Fruit fly (Drosophila melanogaster) S2 (cell line): ENCODE data around the gene ich.

Experiments used
- CG8478 ChIP-seq: fragments of >200 bp; optimal IDR thresholded peaks from 2 replicates; lab custom pipeline; 2018
- CTCF ChIP-seq, 2 experiments: fragments of >200 bp; optimal IDR thresholded peaks; 2 replicates each; lab custom pipeline; 2018

DNA sequence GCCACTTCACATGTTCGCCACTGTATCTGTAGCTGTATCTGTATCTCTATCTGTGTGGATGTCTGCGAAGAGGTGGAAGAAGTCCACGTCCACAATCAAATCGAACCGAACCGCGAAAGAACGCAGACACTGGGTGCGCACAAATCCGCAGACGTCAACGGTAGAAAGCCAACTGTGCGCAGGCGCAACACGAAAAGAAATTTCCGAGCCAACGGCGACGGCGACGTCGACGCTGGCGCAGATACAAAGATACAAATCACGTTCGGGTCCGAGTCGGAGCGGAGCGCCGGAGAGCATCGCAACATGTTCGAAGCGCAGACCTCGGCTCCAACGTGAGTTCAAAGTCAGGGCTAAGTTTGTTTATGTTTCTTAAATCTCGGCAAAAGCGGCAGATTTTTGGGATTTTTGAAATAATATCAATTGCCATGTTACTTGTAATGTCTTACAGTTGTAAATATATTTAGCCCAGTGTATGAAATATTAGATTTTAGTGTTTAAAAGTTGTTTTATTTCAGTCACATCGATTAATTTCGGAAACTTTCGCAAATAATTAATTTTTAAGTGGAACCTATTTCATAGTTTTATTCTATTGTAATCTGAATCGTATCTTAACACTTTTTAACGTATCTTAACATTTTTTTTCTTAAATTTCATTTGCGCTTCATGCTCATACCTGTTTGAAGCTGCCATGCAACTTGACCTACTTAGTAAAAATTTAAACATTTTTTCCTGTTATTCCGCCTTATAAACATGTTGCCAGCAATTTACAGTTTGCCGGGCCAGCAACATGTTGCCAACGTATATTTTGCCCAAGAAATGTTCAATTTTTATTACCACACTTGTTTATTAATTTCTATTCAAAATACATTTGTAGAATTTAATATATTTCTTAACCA lies at the start of gene ich:
- TF ChIP-seq CG8478 (lab: Kevin White, UChicago) (no peak), CTCF (optimal IDR thresholded peaks at IDR 0.05; lab: Kevin White, UChicago) (no peak)
